Worm (Caenorhabditis elegans) whole organism, L4 larva: Measurements from ENCODE around the gene Y66D12A.1.

ENCODE experiments used
- aly-2 ChIP-seq: sonication (generic microtip); optimal IDR thresholded peaks from 2 replicates; lab custom pipeline; 2018; ENCODE audit warnings: missing biosample characterization, missing genetic modification characterization
- ama-1 ChIP-seq: fragments of 150-350 bp; optimal IDR thresholded peaks from 2 replicates; lab custom pipeline; 2014; ENCODE audit warnings: inconsistent platforms, mixed read lengths
- ceh-82 ChIP-seq: sonication (generic microtip); optimal IDR thresholded peaks from 2 replicates; lab custom pipeline; 2017; ENCODE audit warnings: missing biosample characterization, missing genetic modification characterization
- cey-2 ChIP-seq: sonication (generic microtip); optimal IDR thresholded peaks from 3 replicates; lab custom pipeline; 2017; ENCODE audit warnings: missing genetic modification characterization, mild to moderate bottlenecking, missing compliant biosample characterization, antibody characterized with exemption, borderline replicate concordance; ENCODE audit not compliant: insufficient read depth
- egl-27 ChIP-seq: sonication (generic microtip); optimal IDR thresholded peaks from 3 replicates; lab custom pipeline; 2017; ENCODE audit warnings: missing biosample characterization, missing genetic modification reagents, missing genetic modification characterization
- hif-1 ChIP-seq, 2 experiments: sonication (generic microtip); optimal IDR thresholded peaks; 2 replicates each; lab custom pipeline; 2016 to 2017; ENCODE audit warnings: missing compliant biosample characterization in 2 of 2, missing genetic modification characterization in 2 of 2, missing genetic modification reagents in 2 of 2, missing genotype in 2 of 2, mild to moderate bottlenecking in 1 of 2
- hlh-30 ChIP-seq: sonication (generic microtip); optimal IDR thresholded peaks from 2 replicates; lab custom pipeline; 2017; ENCODE audit warnings: antibody characterized with exemption, mild to moderate bottlenecking, missing genetic modification characterization, missing compliant biosample characterization; ENCODE audit not compliant: insufficient read depth
- lin-39 ChIP-seq: fragments of 150-350 bp; optimal IDR thresholded peaks from 2 replicates; lab custom pipeline; 2014; ENCODE audit warnings: missing biosample characterization, missing genetic modification reagents, missing genetic modification characterization
- lsy-2 ChIP-seq, 2 experiments: fragments of 150-350 bp in 1 of 2; sonication (generic microtip) in 1 of 2; optimal IDR thresholded peaks; 2 replicates each; lab custom pipeline; 2014 to 2017; ENCODE audit warnings: missing biosample characterization in 2 of 2, missing genetic modification characterization in 2 of 2
- nhr-237 ChIP-seq: sonication (generic microtip); optimal IDR thresholded peaks from 2 replicates; lab custom pipeline; 2017; ENCODE audit warnings: missing biosample characterization, missing genetic modification characterization
- unc-62 ChIP-seq, 3 experiments: fragments of 150-350 bp in 1 of 3; sonication (generic microtip); optimal IDR thresholded peaks in 2 of 3; peaks in 1 of 3; 1 replicate in 1 of 3; 2 replicates in 2 of 3; lab custom pipeline; 2014 to 2017; ENCODE audit warnings: missing biosample characterization in 3 of 3, missing genetic modification characterization in 3 of 3, missing genetic modification reagents in 3 of 3, missing genotype in 1 of 3
- zip-2 ChIP-seq: fragments of 150-350 bp; optimal IDR thresholded peaks from 2 replicates; lab custom pipeline; 2014; ENCODE audit warnings: missing biosample characterization, missing genetic modification characterization
- ztf-11 ChIP-seq: fragments of 150-350 bp; optimal IDR thresholded peaks from 2 replicates; lab custom pipeline; 2014; ENCODE audit warnings: missing biosample characterization, missing genetic modification characterization

- TF ChIP-seq lin-39, result no peak
- TF ChIP-seq ceh-82 (tag; lab: Kevin White, UChicago), result no peak
- no peak for TF ChIP-seq nhr-237 (tag; lab: Kevin White, UChicago)
- TF ChIP-seq aly-2 (tag; lab: Kevin White, UChicago), result no peak
- TF ChIP-seq hlh-30 (tag; lab: Kevin White, UChicago), result no peak
- TF ChIP-seq zip-2 (tag; lab: Kevin White, UChicago), result no peak
- TF ChIP-seq ama-1 (lab: Kevin White, UChicago), result no peak
- TF ChIP-seq cey-2, result no peak
- no peak for TF ChIP-seq ztf-11
- TF ChIP-seq hif-1 (tag; optimal IDR thresholded peaks at IDR 0.05; lab: Kevin White, UChicago), result no peak
- no peak for TF ChIP-seq unc-62 (GFP tag; optimal IDR thresholded peaks at IDR 0.05 in 1 of 2; lab: Kevin White, UChicago)
- TF ChIP-seq unc-62 (tag; optimal IDR thresholded peaks at IDR 0.05; lab: Kevin White, UChicago), result no peak
- TF ChIP-seq egl-27 (tag; lab: Kevin White, UChicago), result no peak
- TF ChIP-seq lsy-2 (tag; optimal IDR thresholded peaks at IDR 0.05; lab: Kevin White, UChicago), result no peak
Observed at ce11 chrIII:11581372-11581771, 26.6 kb upstream of the Y66D12A.1 start, which contains the start of the genes Y66D12A.6 and ceh-92.
